Worm (Caenorhabditis elegans) whole organism, L2 larva: Measurements from ENCODE around the gene gcy-9.

Experiments
- C34F6.9 ChIP-seq: fragments of 150-350 bp; optimal IDR thresholded peaks from 2 replicates; lab custom pipeline; 2014; ENCODE audit warnings: missing biosample characterization, missing genetic modification characterization
- F13H6.1 ChIP-seq: sonication (generic microtip); optimal IDR thresholded peaks from 2 replicates; lab custom pipeline; 2016; ENCODE audit warnings: missing genetic modification characterization, missing compliant biosample characterization
- R02D3.7 ChIP-seq: fragments of 150-350 bp; optimal IDR thresholded peaks from 2 replicates; lab custom pipeline; 2014; ENCODE audit warnings: missing biosample characterization, missing genetic modification characterization
- Y55F3AM.14 ChIP-seq: fragments of 200-800 bp; sonication (Bioruptor generic); optimal IDR thresholded peaks from 2 replicates; lab custom pipeline; 2018; ENCODE audit warnings: mild to moderate bottlenecking, missing genetic modification characterization, missing compliant biosample characterization
- aly-2 ChIP-seq: fragments of 150-350 bp; optimal IDR thresholded peaks from 2 replicates; lab custom pipeline; 2014; ENCODE audit warnings: missing biosample characterization, missing genetic modification characterization
- blmp-1 ChIP-seq: sonication (generic microtip); optimal IDR thresholded peaks from 2 replicates; lab custom pipeline; 2017; ENCODE audit warnings: missing genetic modification characterization, mild to moderate bottlenecking, missing compliant biosample characterization, antibody characterized with exemption, moderate library complexity; ENCODE audit not compliant: insufficient read depth
- ceh-16 ChIP-seq: fragments of 150-350 bp; optimal IDR thresholded peaks from 2 replicates; lab custom pipeline; 2014; ENCODE audit warnings: missing biosample characterization, missing genetic modification characterization
- ceh-82 ChIP-seq: fragments of 150-350 bp; optimal IDR thresholded peaks from 2 replicates; lab custom pipeline; 2014; ENCODE audit warnings: missing biosample characterization, missing genetic modification characterization
- egl-27 ChIP-seq: sonication (generic microtip); optimal IDR thresholded peaks from 3 replicates; lab custom pipeline; 2017; ENCODE audit warnings: missing biosample characterization, missing genetic modification reagents, missing genetic modification characterization
- elt-3 ChIP-seq: sonication (generic microtip); optimal IDR thresholded peaks from 2 replicates; lab custom pipeline; 2017; ENCODE audit warnings: missing biosample characterization, missing genetic modification characterization
- gmeb-1 ChIP-seq: fragments of 150-350 bp; optimal IDR thresholded peaks from 2 replicates; lab custom pipeline; 2014; ENCODE audit warnings: missing biosample characterization, missing genetic modification characterization
- lin-11 ChIP-seq: fragments of 150-350 bp; sonication (generic microtip); optimal IDR thresholded peaks from 2 replicates; lab custom pipeline; 2014; ENCODE audit warnings: missing biosample characterization, missing genetic modification characterization, inconsistent platforms, mixed read lengths
- lin-13 ChIP-seq: fragments of 150-350 bp; optimal IDR thresholded peaks from 2 replicates; lab custom pipeline; 2014; ENCODE audit warnings: missing biosample characterization, missing genetic modification reagents, missing genetic modification characterization
- lin-39 ChIP-seq: fragments of 150-350 bp; optimal IDR thresholded peaks from 2 replicates; lab custom pipeline; 2014; ENCODE audit warnings: missing biosample characterization, missing genetic modification reagents, missing genetic modification characterization
- lsy-2 ChIP-seq, 2 experiments: fragments of 150-350 bp in 1 of 2; sonication (generic microtip) in 1 of 2; optimal IDR thresholded peaks; 2 replicates each; lab custom pipeline; 2014 to 2017; ENCODE audit warnings: missing biosample characterization in 2 of 2, missing genetic modification characterization in 2 of 2
- mab-5 ChIP-seq: fragments of 150-350 bp; optimal IDR thresholded peaks from 2 replicates; lab custom pipeline; 2014; ENCODE audit warnings: missing biosample characterization, missing genetic modification characterization
- mbf-1 ChIP-seq: sonication (generic microtip); optimal IDR thresholded peaks from 2 replicates; lab custom pipeline; 2017; ENCODE audit warnings: missing biosample characterization, missing genetic modification characterization
- mdl-1 ChIP-seq, 2 experiments: fragments of 150-350 bp in 1 of 2; sonication (generic microtip) in 1 of 2; optimal IDR thresholded peaks; 2 replicates each; lab custom pipeline; 2017; ENCODE audit warnings: missing biosample characterization in 2 of 2, missing genetic modification characterization in 2 of 2
- nhr-11 ChIP-seq: fragments of 150-350 bp; optimal IDR thresholded peaks from 2 replicates; lab custom pipeline; 2014; ENCODE audit warnings: missing biosample characterization, missing genetic modification characterization
- nhr-21 ChIP-seq: fragments of 150-350 bp; optimal IDR thresholded peaks from 2 replicates; lab custom pipeline; 2014; ENCODE audit warnings: missing biosample characterization, missing genetic modification characterization
- nhr-237 ChIP-seq: fragments of 150-350 bp; optimal IDR thresholded peaks from 2 replicates; lab custom pipeline; 2014; ENCODE audit warnings: missing biosample characterization, missing genetic modification characterization
- nhr-6 ChIP-seq: fragments of 150-350 bp; optimal IDR thresholded peaks from 2 replicates; lab custom pipeline; 2014; ENCODE audit warnings: missing biosample characterization, missing genetic modification characterization
- sem-4 ChIP-seq: fragments of 150-350 bp; optimal IDR thresholded peaks from 2 replicates; lab custom pipeline; 2014; ENCODE audit warnings: missing biosample characterization, missing genetic modification reagents, missing genetic modification characterization
- sma-3 ChIP-seq: sonication (generic microtip); optimal IDR thresholded peaks from 2 replicates; lab custom pipeline; 2016; ENCODE audit warnings: missing genetic modification reagents, missing genetic modification characterization, missing compliant biosample characterization
- sma-9 ChIP-seq, 2 experiments: fragments of 150-350 bp in 1 of 2; sonication (generic microtip) in 1 of 2; optimal IDR thresholded peaks; 2 replicates each; lab custom pipeline; 2014 to 2016; ENCODE audit warnings: missing genetic modification characterization in 2 of 2, mild to moderate bottlenecking in 1 of 2, missing biosample characterization in 1 of 2, missing compliant biosample characterization in 1 of 2, missing genetic modification reagents in 1 of 2, moderate library complexity in 1 of 2
- snpc-4 ChIP-seq: fragments of 150-350 bp; optimal IDR thresholded peaks from 2 replicates; lab custom pipeline; 2014; ENCODE audit warnings: missing biosample characterization, missing genetic modification characterization
- unc-39 ChIP-seq: fragments of 150-350 bp; optimal IDR thresholded peaks from 2 replicates; lab custom pipeline; 2014; ENCODE audit warnings: missing biosample characterization, missing genetic modification characterization
- unc-62 ChIP-seq: fragments of 150-350 bp; optimal IDR thresholded peaks from 2 replicates; lab custom pipeline; 2014; ENCODE audit warnings: missing biosample characterization, missing genetic modification reagents, missing genetic modification characterization
- zag-1 ChIP-seq: fragments of 150-350 bp; optimal IDR thresholded peaks from 2 replicates; lab custom pipeline; 2014; ENCODE audit warnings: missing biosample characterization, missing genetic modification characterization
- ztf-1 ChIP-seq: fragments of 200-800 bp; sonication (Bioruptor generic); conservative IDR thresholded peaks from 2 replicates; pipeline ENCODE4 v1.3.6; 2022; ENCODE audit warnings: missing genetic modification characterization, missing compliant biosample characterization
- ztf-11 ChIP-seq: sonication (generic microtip); optimal IDR thresholded peaks from 2 replicates; lab custom pipeline; 2017; ENCODE audit warnings: missing biosample characterization, missing genetic modification characterization
- ztf-4 ChIP-seq: fragments of 150-350 bp; optimal IDR thresholded peaks from 2 replicates; lab custom pipeline; 2014; ENCODE audit warnings: missing biosample characterization, missing genetic modification characterization

The gcy-9 gene

ce11 chrX:11299642-11300307 lies 37.9 kb downstream of the gcy-9 start, which contains the start of the genes snrp-40.1 and F08G12.3 (continued):
- no peak for TF ChIP-seq lin-39 (tag; lab: Kevin White, UChicago)
- TF ChIP-seq F13H6.1 (tag; lab: Kevin White, UChicago), result peak; percentile 89
- TF ChIP-seq lin-13 (GFP tag; lab: Kevin White, UChicago), result peak; percentile 85
- TF ChIP-seq sma-9 (GFP tag; optimal IDR thresholded peaks at IDR 0.05; lab: Kevin White, UChicago), result peak; percentile 82
- no peak for TF ChIP-seq sma-9 (tag; optimal IDR thresholded peaks at IDR 0.05; lab: Kevin White, UChicago)
- no peak for TF ChIP-seq nhr-11 (tag; lab: Kevin White, UChicago)
- TF ChIP-seq mbf-1 (tag; lab: Kevin White, UChicago), result no peak
- peak; percentile 62 for TF ChIP-seq sem-4 (tag; lab: Kevin White, UChicago)
- TF ChIP-seq lin-11 (tag; lab: Kevin White, UChicago), result peak; percentile 61
- no peak for TF ChIP-seq unc-62 (GFP tag; lab: Kevin White, UChicago)
- no peak for TF ChIP-seq R02D3.7
- TF ChIP-seq snpc-4 (tag; lab: Kevin White, UChicago), result peak; percentile 72
- no peak for TF ChIP-seq egl-27 (tag; lab: Kevin White, UChicago)
- peak; percentile 20 to 53 for TF ChIP-seq mdl-1 (tag; optimal IDR thresholded peaks at IDR 0.05; lab: Kevin White, UChicago)
- TF ChIP-seq elt-3, result no peak
- TF ChIP-seq ceh-16 (tag; lab: Kevin White, UChicago), result no peak
- TF ChIP-seq lsy-2 (tag; optimal IDR thresholded peaks at IDR 0.05; lab: Kevin White, UChicago), result peak; percentile 36 to 78
- TF ChIP-seq C34F6.9 (tag; lab: Kevin White, UChicago), result peak; percentile 94
- TF ChIP-seq ceh-82 (tag; lab: Kevin White, UChicago), result no peak
- TF ChIP-seq gmeb-1 (tag; lab: Kevin White, UChicago), result peak; percentile 46
- peak; percentile 71 for TF ChIP-seq zag-1 (tag; lab: Kevin White, UChicago)
- no peak for TF ChIP-seq nhr-237 (tag; lab: Kevin White, UChicago)
- TF ChIP-seq, all 48 proteins: peak for 23

ce11 chrX:11296683-11297365 lies 40.9 kb downstream of the gcy-9 start, which contains the start of gene inx-2:
TSS of gene inx-2 (minus strand) at chrX:11296733.
- TF ChIP-seq unc-39 (tag; lab: Kevin White, UChicago), result no peak
- TF ChIP-seq nhr-21 (tag; lab: Kevin White, UChicago), result no peak
- no peak for TF ChIP-seq nhr-6 (tag; lab: Kevin White, UChicago)
- TF ChIP-seq mab-5 (tag; lab: Kevin White, UChicago), result no peak
- no peak for TF ChIP-seq sma-9 (GFP tag; optimal IDR thresholded peaks at IDR 0.05; lab: Kevin White, UChicago)
- no peak for TF ChIP-seq sma-9 (tag; optimal IDR thresholded peaks at IDR 0.05; lab: Kevin White, UChicago)
- TF ChIP-seq aly-2 (tag; lab: Kevin White, UChicago), result no peak
- no peak for TF ChIP-seq zag-1 (tag; lab: Kevin White, UChicago)
- no peak for TF ChIP-seq nhr-237 (tag; lab: Kevin White, UChicago)
- TF ChIP-seq egl-27 (tag; lab: Kevin White, UChicago), result no peak
- TF ChIP-seq ztf-1 (GFP tag; lab: Robert Waterston, UW), result no peak
- no peak for TF ChIP-seq ztf-4 (tag; lab: Kevin White, UChicago)
- no peak for TF ChIP-seq elt-3
- no peak for TF ChIP-seq snpc-4 (tag; lab: Kevin White, UChicago)
- TF ChIP-seq sma-3 (GFP tag; lab: Kevin White, UChicago), result no peak

- TF ChIP-seq elt-3 (no peak), Y55F3AM.14 (GFP tag; lab: Kevin White, UChicago) (no peak), blmp-1 (tag; lab: Kevin White, UChicago) (no peak), nhr-11 (tag; lab: Kevin White, UChicago) (no peak), ztf-1 (GFP tag; lab: Robert Waterston, UW) (no peak), lsy-2 (tag; optimal IDR thresholded peaks at IDR 0.05; lab: Kevin White, UChicago) (no peak), mab-5 (tag; lab: Kevin White, UChicago) (no peak), nhr-21 (tag; lab: Kevin White, UChicago) (no peak), unc-39 (tag; lab: Kevin White, UChicago) (no peak), ztf-11 (tag; lab: Kevin White, UChicago) (no peak), sma-9 (GFP tag; optimal IDR thresholded peaks at IDR 0.05; lab: Kevin White, UChicago) (no peak), sma-9 (tag; optimal IDR thresholded peaks at IDR 0.05; lab: Kevin White, UChicago) (no peak), sem-4 (tag; lab: Kevin White, UChicago) (no peak), nhr-6 (tag; lab: Kevin White, UChicago) (no peak), zag-1 (tag; lab: Kevin White, UChicago) (no peak), egl-27 (tag; lab: Kevin White, UChicago) (no peak), F13H6.1 (tag; lab: Kevin White, UChicago) (no peak), mbf-1 (tag; lab: Kevin White, UChicago) (no peak)
- TF ChIP-seq, all 48 proteins: peak for 0
These were observed 47.2 kb downstream of the gcy-9 start for ce11 chrX:11290528-11290927.
